Fruit fly (Drosophila melanogaster) whole organism, embryonic: Measurements from ENCODE around the gene Atg8b.
A peak's percentile ranks its signal among the peaks of the same experiment; 100 is the strongest.

Source experiments
- Asciz ChIP-seq: fragments of 200-800 bp; sonication (Bioruptor generic); optimal IDR thresholded peaks from 2 replicates; lab custom pipeline; 2017; ENCODE audit warnings: missing biosample characterization, mild to moderate bottlenecking, missing genetic modification characterization, missing genetic modification reagents
- Atf6 ChIP-seq: fragments of 200-800 bp; sonication (Bioruptor generic); IDR thresholded peaks from 2 replicates; pipeline ENCODE4 v1.3.6; 2022; ENCODE audit warnings: missing biosample characterization, missing genetic modification characterization
- BEAF-32 ChIP-seq: fragments of 200-800 bp; sonication (Bioruptor generic); optimal IDR thresholded peaks from 3 replicates; lab custom pipeline; 2017; ENCODE audit warnings: missing biosample characterization, missing genetic modification characterization, mild to moderate bottlenecking, moderate library complexity, missing genetic modification reagents
- Bdp1 ChIP-seq: fragments of 200-800 bp; sonication (Bioruptor generic); optimal IDR thresholded peaks from 3 replicates; lab custom pipeline; 2016; ENCODE audit warnings: missing biosample characterization, missing genetic modification characterization
- CG10274 ChIP-seq: fragments of 200-800 bp; sonication (Bioruptor generic); optimal IDR thresholded peaks from 3 replicates; lab custom pipeline; 2017; ENCODE audit warnings: missing biosample characterization, mild to moderate bottlenecking, missing genetic modification characterization
- CG10565 ChIP-seq: fragments of 200-800 bp; sonication (Bioruptor generic); optimal IDR thresholded peaks from 3 replicates; lab custom pipeline; 2016; ENCODE audit warnings: missing biosample characterization, mild to moderate bottlenecking, missing genetic modification characterization
- CG13424 ChIP-seq: fragments of 200-800 bp; sonication (Bioruptor generic); optimal IDR thresholded peaks from 2 replicates; lab custom pipeline; 2019; ENCODE audit warnings: missing biosample characterization, mild to moderate bottlenecking, missing genetic modification characterization, moderate library complexity
- CG13624 ChIP-seq: fragments of 200-800 bp; sonication (Bioruptor generic); optimal IDR thresholded peaks from 2 replicates; lab custom pipeline; 2016; ENCODE audit warnings: missing biosample characterization, missing genetic modification characterization
- CG14050 ChIP-seq: fragments of 200-800 bp; sonication (Bioruptor generic); IDR thresholded peaks from 3 replicates; pipeline ENCODE4 v1.3.6; 2022; ENCODE audit warnings: missing biosample characterization, missing genetic modification characterization
- CG14667 ChIP-seq: fragments of 200-800 bp; sonication (Bioruptor generic); IDR thresholded peaks from 2 replicates; pipeline ENCODE4 v1.3.6; 2022; ENCODE audit warnings: missing biosample characterization, missing genetic modification characterization
- CG14860 ChIP-seq: fragments of 200-800 bp; sonication (Bioruptor generic); IDR thresholded peaks from 3 replicates; pipeline ENCODE4 v1.3.6; 2022; ENCODE audit warnings: missing biosample characterization, missing genetic modification characterization; ENCODE audit not compliant: partially characterized antibody
- CG17612 ChIP-seq: fragments of 200-800 bp; sonication (Bioruptor generic); IDR thresholded peaks from 2 replicates; pipeline ENCODE4 v1.3.6; 2022; ENCODE audit warnings: missing biosample characterization, missing genetic modification characterization
- CG1832 ChIP-seq: fragments of 200-800 bp; sonication (Bioruptor generic); optimal IDR thresholded peaks from 2 replicates; lab custom pipeline; 2017; ENCODE audit warnings: missing biosample characterization, mild to moderate bottlenecking, missing genetic modification characterization, inconsistent platforms
- CG31224 ChIP-seq: fragments of 200-800 bp; sonication (Bioruptor generic); IDR thresholded peaks from 2 replicates; pipeline ENCODE4 v1.3.6; 2022; ENCODE audit warnings: missing biosample characterization, missing genetic modification characterization
- CG3838 ChIP-seq: fragments of 200-800 bp; sonication (Bioruptor generic); optimal IDR thresholded peaks from 3 replicates; lab custom pipeline; 2016; ENCODE audit warnings: missing biosample characterization, missing genetic modification characterization
- CG4617 ChIP-seq: fragments of 200-800 bp; sonication (Bioruptor generic); optimal IDR thresholded peaks from 3 replicates; lab custom pipeline; 2016; ENCODE audit warnings: missing biosample characterization, missing genetic modification characterization, borderline replicate concordance
- CG5180 ChIP-seq: fragments of 200-800 bp; sonication (Bioruptor generic); optimal IDR thresholded peaks from 3 replicates; lab custom pipeline; 2017; ENCODE audit warnings: missing biosample characterization, missing genetic modification characterization, mild to moderate bottlenecking, moderate library complexity, missing genetic modification reagents
- CG5245 ChIP-seq: fragments of 200-800 bp; sonication (Bioruptor generic); optimal IDR thresholded peaks from 3 replicates; lab custom pipeline; 2016; ENCODE audit warnings: missing biosample characterization, missing genetic modification characterization
- CG5953 ChIP-seq: fragments of 200-800 bp; sonication (Bioruptor generic); IDR thresholded peaks from 2 replicates; pipeline ENCODE4 v1.3.6; 2022; ENCODE audit warnings: missing biosample characterization, missing genetic modification characterization
- CG6254 ChIP-seq: fragments of 200-800 bp; sonication (Bioruptor generic); optimal IDR thresholded peaks from 3 replicates; lab custom pipeline; 2017; ENCODE audit warnings: mild to moderate bottlenecking, missing biosample characterization, missing genetic modification reagents, missing genetic modification characterization
- Dll ChIP-seq: fragments of 200-800 bp; sonication (Bioruptor generic); IDR thresholded peaks from 4 replicates; pipeline ENCODE4 v1.3.6; 2022; ENCODE audit warnings: missing biosample characterization, missing genetic modification characterization; ENCODE audit not compliant: partially characterized antibody
- E2f1 ChIP-seq: fragments of 200-800 bp; sonication (Bioruptor generic); IDR thresholded peaks from 2 replicates; pipeline ENCODE4 v1.3.6; 2022; ENCODE audit warnings: missing biosample characterization, missing genetic modification characterization
- Fer1 ChIP-seq: fragments of 200-800 bp; sonication (Bioruptor generic); optimal IDR thresholded peaks from 2 replicates; lab custom pipeline; 2017; ENCODE audit warnings: missing biosample characterization, mild to moderate bottlenecking, missing genetic modification characterization
- Fer2 ChIP-seq: fragments of 200-800 bp; sonication (Bioruptor generic); optimal IDR thresholded peaks from 2 replicates; lab custom pipeline; 2018; ENCODE audit warnings: missing biosample characterization, mild to moderate bottlenecking, missing genetic modification characterization, moderate library complexity
- HmgD ChIP-seq: fragments of 200-800 bp; sonication (Bioruptor generic); optimal IDR thresholded peaks from 3 replicates; lab custom pipeline; 2016; ENCODE audit warnings: missing biosample characterization, missing genetic modification characterization
- Mad ChIP-seq: fragments of 200-800 bp; sonication (Bioruptor generic); optimal IDR thresholded peaks from 2 replicates; lab custom pipeline; 2016; ENCODE audit warnings: missing biosample characterization, missing genetic modification characterization
- NK7.1 ChIP-seq: fragments of 200-800 bp; sonication (Bioruptor generic); optimal IDR thresholded peaks from 3 replicates; lab custom pipeline; 2016; ENCODE audit warnings: missing biosample characterization, missing genetic modification characterization
- Nf-YC ChIP-seq: fragments of 200-800 bp; optimal IDR thresholded peaks from 3 replicates; lab custom pipeline; 2019; ENCODE audit warnings: missing biosample characterization, mild to moderate bottlenecking, missing genetic modification characterization, moderate library complexity
- Trl ChIP-seq, 3 experiments: fragments of >200 bp in 2 of 3; fragments of 200-800 bp in 1 of 3; sonication (Bioruptor generic) in 1 of 3; optimal IDR thresholded peaks; 2 replicates in 1 of 3; 3 replicates in 2 of 3; lab custom pipeline; 2016 to 2017; ENCODE audit warnings: missing biosample characterization in 1 of 3, missing genetic modification characterization in 1 of 3
- YL-1 ChIP-seq: fragments of 200-800 bp; sonication (Bioruptor generic); optimal IDR thresholded peaks from 3 replicates; lab custom pipeline; 2017; ENCODE audit warnings: missing biosample characterization, mild to moderate bottlenecking, missing genetic modification characterization
- bbx ChIP-seq: fragments of 200-800 bp; sonication (Bioruptor generic); IDR thresholded peaks from 2 replicates; pipeline ENCODE4 v1.3.6; 2022; ENCODE audit warnings: missing biosample characterization, missing genetic modification characterization; ENCODE audit not compliant: partially characterized antibody
- gem ChIP-seq: fragments of 200-800 bp; sonication (Bioruptor generic); optimal IDR thresholded peaks from 2 replicates; lab custom pipeline; 2019; ENCODE audit warnings: missing biosample characterization, mild to moderate bottlenecking, missing genetic modification characterization, moderate library complexity
- hb ChIP-seq: fragments of 200-800 bp; sonication (Bioruptor generic); IDR thresholded peaks from 3 replicates; pipeline ENCODE4 v1.3.6; 2022; ENCODE audit warnings: missing biosample characterization, missing genetic modification characterization; ENCODE audit not compliant: partially characterized antibody
- hkb ChIP-seq, 2 experiments: fragments of 200-800 bp in 1 of 2; fragments of >200 bp in 1 of 2; sonication (Bioruptor generic) in 1 of 2; IDR thresholded peaks in 1 of 2; optimal IDR thresholded peaks in 1 of 2; 2 replicates each; pipeline versions ENCODE4 v1.3.6 to Lab custom; 2017 to 2022; ENCODE audit warnings: missing biosample characterization in 1 of 2, missing genetic modification characterization in 1 of 2
- jigr1 ChIP-seq: fragments of 200-800 bp; sonication (Bioruptor generic); IDR thresholded peaks from 3 replicates; pipeline ENCODE4 v1.3.6; 2022; ENCODE audit warnings: missing biosample characterization, missing genetic modification characterization
- jing ChIP-seq: fragments of 200-800 bp; sonication (Bioruptor generic); optimal IDR thresholded peaks from 2 replicates; lab custom pipeline; 2018; ENCODE audit warnings: missing biosample characterization, mild to moderate bottlenecking, missing genetic modification characterization
- mld ChIP-seq: fragments of 200-800 bp; sonication (Bioruptor generic); IDR thresholded peaks from 3 replicates; pipeline ENCODE4 v1.3.6; 2022; ENCODE audit warnings: missing biosample characterization, missing genetic modification characterization; ENCODE audit not compliant: partially characterized antibody
- nom ChIP-seq: fragments of 200-800 bp; sonication (Bioruptor generic); optimal IDR thresholded peaks from 2 replicates; lab custom pipeline; 2017; ENCODE audit warnings: missing biosample characterization, missing genetic modification characterization, mild to moderate bottlenecking, moderate library complexity, missing genetic modification reagents
- org-1 ChIP-seq: fragments of 200-800 bp; sonication (Bioruptor generic); optimal IDR thresholded peaks from 2 replicates; lab custom pipeline; 2017; ENCODE audit warnings: missing biosample characterization, missing genetic modification characterization
- pnt ChIP-seq: fragments of 200-800 bp; sonication (Bioruptor generic); optimal IDR thresholded peaks from 3 replicates; lab custom pipeline; 2016; ENCODE audit warnings: missing biosample characterization, missing genetic modification characterization
- pros ChIP-seq: fragments of 200-800 bp; sonication (Bioruptor generic); optimal IDR thresholded peaks from 3 replicates; lab custom pipeline; 2019; ENCODE audit warnings: missing biosample characterization, mild to moderate bottlenecking, missing genetic modification characterization, moderate library complexity
- rib ChIP-seq: fragments of 200-800 bp; sonication (Bioruptor generic); IDR thresholded peaks from 2 replicates; pipeline ENCODE4 v1.3.6; 2022; ENCODE audit warnings: missing biosample characterization, missing genetic modification characterization
- run ChIP-seq: fragments of 200-800 bp; sonication (Bioruptor generic); optimal IDR thresholded peaks from 3 replicates; lab custom pipeline; 2018; ENCODE audit warnings: missing biosample characterization, mild to moderate bottlenecking, missing genetic modification characterization
- slou ChIP-seq: fragments of 200-800 bp; sonication (Bioruptor generic); optimal IDR thresholded peaks from 3 replicates; lab custom pipeline; 2016; ENCODE audit warnings: missing biosample characterization, missing genetic modification characterization
- slp2 ChIP-seq: fragments of 200-800 bp; sonication (Bioruptor generic); optimal IDR thresholded peaks from 2 replicates; lab custom pipeline; 2016; ENCODE audit warnings: missing biosample characterization, missing genetic modification characterization
- tup ChIP-seq: fragments of 200-800 bp; sonication (Bioruptor generic); optimal IDR thresholded peaks from 2 replicates; lab custom pipeline; 2016; ENCODE audit warnings: missing biosample characterization, mild to moderate bottlenecking, missing genetic modification characterization, moderate library complexity
- tx ChIP-seq: fragments of 200-800 bp; sonication (Bioruptor generic); optimal IDR thresholded peaks from 2 replicates; lab custom pipeline; 2016; ENCODE audit warnings: missing biosample characterization, missing genetic modification characterization
- zen ChIP-seq: fragments of 200-800 bp; sonication (Bioruptor generic); optimal IDR thresholded peaks from 3 replicates; lab custom pipeline; 2018; ENCODE audit warnings: missing biosample characterization, mild to moderate bottlenecking, missing genetic modification characterization, moderate library complexity
- zen2 ChIP-seq: fragments of 200-800 bp; sonication (Bioruptor generic); IDR thresholded peaks from 3 replicates; pipeline ENCODE4 v1.3.6; 2022; ENCODE audit warnings: missing biosample characterization, missing genetic modification characterization; ENCODE audit not compliant: partially characterized antibody

Gene Atg8b

dm6 chr3R:17682244-17682773 lies 42.6 kb downstream of the Atg8b start, which contains the start of the genes alt and CG7655:
Gene alt, minus strand, starts transcription at chr3R:17682515.
Gene CG7655, plus strand, starts transcription at chr3R:17682669.
- TF ChIP-seq zen (tag; lab: Kevin White, UChicago): peak; percentile 30
- no peak for TF ChIP-seq slp2 (GFP tag; lab: Kevin White, UChicago)
- no peak for TF ChIP-seq CG6254 (GFP tag; lab: Kevin White, UChicago)
- peak; percentile 46 for TF ChIP-seq CG13624 (GFP tag; lab: Kevin White, UChicago)
- no peak for TF ChIP-seq Asciz (GFP tag; lab: Kevin White, UChicago)
- no peak for TF ChIP-seq CG3838 (GFP tag; lab: Kevin White, UChicago)
- peak; percentile 61 for TF ChIP-seq YL-1 (GFP tag; lab: Kevin White, UChicago)
- peak; percentile 68 for TF ChIP-seq BEAF-32 (GFP tag; lab: Kevin White, UChicago)
- TF ChIP-seq run (tag; lab: Kevin White, UChicago): no peak
- no peak for TF ChIP-seq mld
- no peak for TF ChIP-seq Atf6 (GFP tag; lab: Robert Waterston, UW)
- TF ChIP-seq CG4617 (GFP tag; lab: Kevin White, UChicago): peak; percentile 95
- TF ChIP-seq CG14667 (GFP tag; lab: Robert Waterston, UW): no peak
- TF ChIP-seq Mad (GFP tag; lab: Kevin White, UChicago): no peak
- no peak for TF ChIP-seq CG1832 (GFP tag; lab: Kevin White, UChicago)
- no peak for TF ChIP-seq CG10274
- TF ChIP-seq hb: no peak
- no peak for TF ChIP-seq Bdp1 (GFP tag; lab: Kevin White, UChicago)
- no peak for TF ChIP-seq zen2
- TF ChIP-seq CG5245 (GFP tag; lab: Kevin White, UChicago): no peak
- TF ChIP-seq hkb (optimal IDR thresholded peaks at IDR 0.05; lab: Kevin White, UChicago): peak; percentile 23
- TF ChIP-seq hkb (GFP tag; IDR thresholded peaks at IDR 0.05; lab: Robert Waterston, UW): no peak
- no peak for TF ChIP-seq org-1 (GFP tag; lab: Kevin White, UChicago)
- TF ChIP-seq jigr1: no peak
- no peak for TF ChIP-seq CG5953 (GFP tag; lab: Robert Waterston, UW)
- no peak for TF ChIP-seq NK7.1
- TF ChIP-seq tx (GFP tag; lab: Kevin White, UChicago): no peak
- TF ChIP-seq CG5180 (GFP tag; lab: Kevin White, UChicago): no peak
- TF ChIP-seq jing (GFP tag; lab: Kevin White, UChicago): no peak
- no peak for TF ChIP-seq rib (GFP tag; lab: Robert Waterston, UW)
- peak; percentile 10 for TF ChIP-seq Fer1 (GFP tag; lab: Kevin White, UChicago)
- peak; percentile 46 for TF ChIP-seq nom (GFP tag; lab: Kevin White, UChicago)
- no peak for TF ChIP-seq E2f1 (GFP tag; lab: Robert Waterston, UW)
- no peak for TF ChIP-seq Trl (optimal IDR thresholded peaks at IDR 0.05; lab: Kevin White, UChicago)
- peak; percentile 52 for TF ChIP-seq Trl (GFP tag; optimal IDR thresholded peaks at IDR 0.05; lab: Kevin White, UChicago)
- no peak for TF ChIP-seq bbx (GFP tag; lab: Robert Waterston, UW)
- no peak for TF ChIP-seq CG10565 (GFP tag; lab: Kevin White, UChicago)
- TF ChIP-seq Nf-YC (tag; lab: Kevin White, UChicago): peak; percentile 36
- peak; percentile 15 for TF ChIP-seq gem (tag; lab: Kevin White, UChicago)
- no peak for TF ChIP-seq CG31224 (GFP tag; lab: Robert Waterston, UW)
- no peak for TF ChIP-seq tup (GFP tag; lab: Kevin White, UChicago)
- TF ChIP-seq slou: no peak
- TF ChIP-seq Dll (GFP tag; lab: Robert Waterston, UW): no peak
- TF ChIP-seq Fer2 (tag; lab: Kevin White, UChicago): no peak
- peak; percentile 84 for TF ChIP-seq HmgD
- TF ChIP-seq CG14050 (GFP tag; lab: Robert Waterston, UW): no peak
- TF ChIP-seq CG14860 (GFP tag; lab: Robert Waterston, UW): no peak
- peak; percentile 74 for TF ChIP-seq pros (GFP tag; lab: Kevin White, UChicago)
- TF ChIP-seq CG17612: no peak
- peak; percentile 45 for TF ChIP-seq CG13424 (tag; lab: Kevin White, UChicago)
- no peak for TF ChIP-seq pnt (GFP tag; lab: Kevin White, UChicago)
